Worm (Caenorhabditis elegans) whole organism, dauer: ENCODE results near the gene H37A05.4.

Experiments
- unc-62 ChIP-seq: sonication (generic microtip); optimal IDR thresholded peaks from 2 replicates; lab custom pipeline; 2017; ENCODE audit warnings: missing biosample characterization, missing genetic modification reagents, missing genetic modification characterization

Gene H37A05.4

ce11 chrV:13649730-13650349 is at the start of gene H37A05.4:
TSS of gene H37A05.4 (minus strand) at chrV:13649780.
- no peak for TF ChIP-seq unc-62 (GFP tag; lab: Kevin White, UChicago)

DNA sequence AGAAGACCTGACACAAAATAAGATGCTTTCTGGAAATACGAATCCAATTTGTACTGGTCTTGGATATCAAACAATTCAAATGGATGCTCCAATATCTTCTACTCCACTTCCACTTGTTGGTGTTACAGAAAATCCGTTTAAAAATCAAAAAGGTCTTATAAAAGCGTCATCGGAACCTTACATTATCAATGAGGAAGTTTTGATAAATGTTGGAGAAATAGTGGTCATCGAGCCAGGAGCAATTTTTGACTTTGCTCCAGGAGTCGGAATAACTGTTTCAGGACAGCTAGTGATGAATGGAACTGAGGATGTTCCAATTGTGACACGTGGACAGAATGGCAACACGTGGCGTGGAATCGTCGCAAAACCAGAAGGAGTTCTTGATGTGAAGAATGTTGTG is 44.5 kb upstream of the H37A05.4 start:
- no peak for TF ChIP-seq unc-62 (GFP tag; lab: Kevin White, UChicago)

DNA sequence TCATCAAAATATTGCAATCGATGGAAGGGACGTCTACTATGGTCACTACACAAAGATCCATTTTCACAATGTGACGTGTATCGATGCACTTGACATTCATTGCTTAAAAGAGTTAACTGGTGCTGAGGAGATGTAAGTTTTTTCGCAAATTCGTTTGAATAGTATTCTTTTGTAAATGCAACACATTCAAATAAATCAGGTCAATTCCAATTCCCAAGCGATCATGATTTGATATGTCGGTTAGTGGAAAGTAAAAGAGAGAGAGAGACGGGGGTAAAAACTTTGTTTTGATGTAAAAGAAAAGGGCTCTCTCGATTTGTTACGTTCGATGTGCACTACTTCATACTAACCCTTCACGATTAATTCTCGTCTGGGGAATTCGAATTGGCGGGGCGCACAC is 40.7 kb upstream of the H37A05.4 start:
- TF ChIP-seq unc-62 (GFP tag; lab: Kevin White, UChicago): no peak

ce11 chrV:13689592-13689991 is 40.0 kb upstream of the H37A05.4 start, which contains the start of gene T01D3.1:
TSS of gene T01D3.1 (plus strand) at chrV:13689892.
- TF ChIP-seq unc-62 (GFP tag; lab: Kevin White, UChicago): no peak

DNA sequence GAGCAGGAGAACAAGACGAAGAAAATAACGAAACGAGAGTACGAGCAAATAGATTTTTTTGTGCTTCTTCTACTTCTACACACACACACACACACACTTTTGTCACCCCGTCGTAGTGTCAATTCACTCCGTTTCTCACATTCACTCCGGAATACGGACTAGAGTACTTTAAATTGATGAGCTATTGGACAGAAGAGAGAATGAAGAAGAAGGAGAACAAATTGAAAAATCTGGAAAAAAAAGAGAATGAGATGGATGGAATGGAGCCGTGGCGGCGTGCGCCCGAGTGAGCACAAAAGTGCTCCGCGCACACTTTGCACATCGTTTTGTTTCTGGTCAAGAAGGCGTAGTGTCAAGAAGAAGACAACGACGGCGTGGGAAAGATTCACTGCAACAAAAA is 37.9 kb upstream of the H37A05.4 start:
- no peak for TF ChIP-seq unc-62 (GFP tag; lab: Kevin White, UChicago)

DNA sequence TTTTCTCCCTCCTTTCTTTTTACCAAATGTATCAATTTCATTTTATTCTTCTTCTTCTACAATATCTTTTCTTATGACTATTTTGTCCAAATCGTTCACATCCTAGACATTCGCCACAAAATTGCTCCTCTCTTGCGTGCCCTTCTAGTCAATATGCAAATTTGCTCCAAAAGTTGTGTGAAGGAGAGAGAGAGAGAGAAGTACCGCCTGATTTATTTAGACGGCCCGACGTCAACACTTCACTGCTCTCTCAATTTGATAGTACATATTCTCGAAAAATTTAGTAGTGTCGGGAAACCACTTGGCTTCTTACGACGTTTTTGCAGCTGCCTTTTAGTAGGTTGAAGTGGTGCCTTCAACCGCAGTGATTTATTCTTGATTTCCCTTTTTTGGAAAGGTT is 36.9 kb upstream of the H37A05.4 start:
- TF ChIP-seq unc-62 (GFP tag; lab: Kevin White, UChicago): no peak

ce11 chrV:13681445-13681844 is 31.9 kb upstream of the H37A05.4 start:
- no peak for TF ChIP-seq unc-62 (GFP tag; lab: Kevin White, UChicago)

- no peak for TF ChIP-seq unc-62 (GFP tag; lab: Kevin White, UChicago)
Measured at ce11 chrV:13679859-13680258, 30.3 kb upstream of the H37A05.4 start.

ce11 chrV:13678542-13678941 is 29.0 kb upstream of the H37A05.4 start, which contains the start of the genes tag-65 and ccz-1:
TSS of gene tag-65 (minus strand) at chrV:13678587.
TSS of gene ccz-1 (plus strand) at chrV:13678875.
- TF ChIP-seq unc-62 (GFP tag; lab: Kevin White, UChicago): no peak

DNA sequence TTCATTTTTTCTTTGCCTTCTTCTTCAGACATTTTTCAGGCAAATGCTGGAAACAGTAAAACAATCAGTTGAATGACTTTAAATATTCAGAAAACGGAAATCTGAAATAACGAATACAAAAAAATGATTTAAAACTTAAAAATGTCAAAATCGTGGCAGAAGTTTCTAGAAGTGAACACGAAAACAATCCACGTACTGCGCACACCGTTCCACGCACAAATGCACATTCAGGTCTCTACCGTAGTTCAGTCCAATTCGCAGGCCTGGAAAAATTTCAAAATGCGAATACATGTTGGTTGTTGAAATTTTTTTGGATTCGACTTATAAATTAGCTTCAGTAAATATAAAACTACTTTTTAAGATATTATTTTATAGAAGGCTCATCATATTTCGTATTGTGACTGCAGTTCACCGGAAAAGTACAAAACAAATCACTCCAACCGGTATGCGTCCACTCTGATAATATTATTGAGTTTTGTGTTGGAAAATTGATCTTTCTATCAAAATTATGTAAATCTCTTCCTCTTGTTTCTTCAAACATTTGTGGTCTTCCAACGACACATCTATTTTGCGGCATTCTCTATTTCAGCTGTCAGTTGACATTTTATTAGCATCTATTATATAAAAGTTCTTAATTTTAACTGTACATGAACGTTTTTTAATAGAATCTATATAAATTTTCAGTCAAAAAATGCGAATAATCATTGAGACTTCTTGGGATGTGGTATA is 22.5 kb upstream of the H37A05.4 start, which contains the start of the genes mip-2 and F58G11.4:
Gene mip-2 (minus strand): TSS at position 48 of the 729 bp plus-strand sequence.
Gene F58G11.4 (plus strand): TSS at position 679 of the 729 bp plus-strand sequence.
- no peak for TF ChIP-seq unc-62 (GFP tag; lab: Kevin White, UChicago)

DNA sequence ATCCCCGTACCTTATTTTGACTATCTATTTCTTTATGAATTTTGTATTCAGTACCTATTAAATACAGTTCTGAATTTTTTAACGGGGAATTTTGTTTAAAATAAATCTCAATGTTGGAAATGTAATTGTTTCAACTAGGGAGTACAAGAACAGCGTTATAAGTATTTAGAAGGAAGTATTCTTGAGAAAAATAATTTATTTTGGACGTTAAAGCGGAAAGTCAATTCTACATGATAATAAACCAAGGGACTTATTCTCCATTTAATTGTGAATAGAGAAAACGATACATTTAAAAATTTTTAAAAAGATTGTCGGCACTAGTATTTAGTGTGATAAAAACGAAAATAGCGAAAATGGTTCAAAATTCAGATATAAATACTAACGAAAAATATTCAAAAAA is 19.6 kb upstream of the H37A05.4 start:
- TF ChIP-seq unc-62 (GFP tag; lab: Kevin White, UChicago): no peak

ce11 chrV:13668337-13668736 is 18.8 kb upstream of the H37A05.4 start:
- no peak for TF ChIP-seq unc-62 (GFP tag; lab: Kevin White, UChicago)

- TF ChIP-seq unc-62 (GFP tag; lab: Kevin White, UChicago): no peak
Measured at ce11 chrV:13666460-13666859, 16.9 kb upstream of the H37A05.4 start.

ce11 chrV:13665089-13665488 is 15.5 kb upstream of the H37A05.4 start, which contains the start of gene rde-12:
TSS of gene rde-12 (plus strand) at chrV:13665389.
- no peak for TF ChIP-seq unc-62 (GFP tag; lab: Kevin White, UChicago)

DNA sequence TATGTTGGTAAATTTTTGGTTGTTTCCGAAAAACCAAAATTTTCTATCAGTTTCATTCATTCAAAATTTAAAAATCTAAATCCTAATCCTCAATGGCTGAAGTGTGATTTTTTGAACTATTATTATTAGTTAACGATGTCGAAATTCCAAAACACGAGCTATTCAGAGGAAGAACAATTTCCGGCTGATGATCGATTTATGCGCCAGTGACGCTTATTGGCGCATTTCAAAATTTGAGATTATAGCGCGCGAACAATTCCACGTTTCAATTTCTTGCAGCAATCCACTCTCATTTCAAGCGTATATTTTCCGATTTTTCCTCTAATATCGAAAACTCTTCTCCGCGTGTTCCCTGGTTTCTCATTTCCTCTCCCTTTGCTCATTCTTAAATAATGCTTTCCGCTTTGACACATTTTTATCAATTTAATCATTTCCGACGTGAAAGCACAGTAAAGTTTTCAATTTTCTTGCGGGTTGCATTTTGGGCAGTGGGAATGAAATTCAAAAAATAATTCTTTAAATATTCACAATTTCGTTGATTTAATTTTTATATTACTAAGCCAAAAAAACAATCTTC is 14.8 kb upstream of the H37A05.4 start:
- TF ChIP-seq unc-62 (GFP tag; lab: Kevin White, UChicago): no peak

DNA sequence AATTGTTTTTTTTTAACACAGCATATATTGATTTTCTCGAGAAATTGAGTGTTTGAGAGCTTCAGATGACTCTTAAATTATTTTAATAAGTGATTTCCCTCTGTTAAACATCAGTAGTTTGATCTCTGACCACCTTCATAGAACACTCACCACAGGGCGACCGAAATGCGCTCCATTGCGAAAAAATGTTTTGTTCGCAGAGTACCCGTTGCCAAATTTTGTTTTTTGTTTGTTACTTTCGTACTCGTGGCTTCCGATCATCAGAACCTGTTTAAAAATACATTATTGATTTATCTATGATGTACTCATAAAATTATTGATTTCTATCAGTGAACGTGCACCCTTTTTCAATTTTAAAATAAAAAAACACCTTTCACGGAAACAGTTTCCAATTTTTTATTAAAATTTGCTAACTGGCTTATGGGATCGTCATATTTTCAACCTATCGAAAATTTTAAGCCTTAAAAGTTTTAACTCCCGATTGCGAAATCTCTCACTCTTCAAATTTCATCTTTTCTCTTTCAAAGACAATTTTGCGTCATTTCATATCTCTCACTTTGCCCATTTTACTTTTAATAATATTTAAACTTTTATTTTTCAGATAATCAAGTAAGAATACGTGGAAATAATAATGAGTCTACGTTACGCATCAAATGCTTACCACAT is 11.2 kb upstream of the H37A05.4 start, which contains the start of gene letm-1:
Gene letm-1 (plus strand): TSS at position 598 of the 666 bp plus-strand sequence.
- no peak for TF ChIP-seq unc-62 (GFP tag; lab: Kevin White, UChicago)
